Worm (Caenorhabditis elegans): Measurements from ENCODE around the gene clhm-1.
A peak's percentile ranks its signal among the peaks of the same experiment; 100 is the strongest.

DNA sequence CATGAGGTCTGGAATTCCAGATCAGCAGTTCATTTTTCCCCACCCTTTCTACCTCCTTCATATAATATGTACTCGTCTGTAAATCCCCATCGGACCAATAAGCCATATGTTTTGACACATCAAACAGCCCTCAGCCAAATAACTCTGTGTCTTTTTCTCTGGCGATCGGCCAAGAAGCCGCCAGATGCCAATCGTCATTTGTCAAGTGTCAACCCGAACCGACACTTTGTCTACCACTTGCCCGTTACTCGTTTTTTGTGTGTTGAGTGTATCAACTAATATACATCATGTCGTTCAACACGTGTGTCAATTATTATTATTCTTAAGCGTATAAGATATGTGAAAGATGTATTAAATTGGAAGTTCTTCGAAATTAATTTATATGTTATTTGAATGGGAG is 47.6 kb downstream of the clhm-1 start:
- TF ChIP-seq nhr-25 (tag; optimal IDR thresholded peaks at IDR 0.05) (peak; percentile 42), elt-3 (tag; optimal IDR thresholded peaks at IDR 0.05) (no peak), nhr-237 (tag; optimal IDR thresholded peaks at IDR 0.05) (no peak), fkh-10 (GFP tag; optimal IDR thresholded peaks at IDR 0.05) (no peak), jun-1 (tag; optimal IDR thresholded peaks at IDR 0.05) (no peak)

Data from whole organism, L3 larva.